Worm (Caenorhabditis elegans): Measurements from ENCODE around the gene Y38F1A.8.

Gene Y38F1A.8

DNA sequence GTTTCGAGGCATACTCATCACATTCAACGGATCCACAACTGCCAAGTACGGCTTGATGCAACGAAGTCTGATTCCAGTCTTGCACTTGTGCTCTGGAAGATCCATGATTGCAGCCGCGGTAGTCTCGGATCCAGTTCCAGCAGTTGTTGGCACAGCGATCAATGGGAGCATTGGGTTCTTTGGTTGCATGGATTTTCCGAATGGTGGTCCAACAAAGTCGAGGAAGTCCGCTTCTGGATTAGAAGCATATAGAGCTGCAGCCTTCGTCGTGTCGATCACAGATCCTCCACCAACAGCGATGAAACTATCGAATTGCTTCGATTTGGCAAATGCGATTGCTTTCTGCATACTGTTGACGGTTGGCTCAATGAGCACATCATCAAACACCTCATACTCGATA lies 5.3 kb downstream of the Y38F1A.8 start:
- peak; percentile 61 for TF ChIP-seq ama-1 (optimal IDR thresholded peaks at IDR 0.05)
- no peak for TF ChIP-seq nhr-67 (tag; optimal IDR thresholded peaks at IDR 0.05)

DNA sequence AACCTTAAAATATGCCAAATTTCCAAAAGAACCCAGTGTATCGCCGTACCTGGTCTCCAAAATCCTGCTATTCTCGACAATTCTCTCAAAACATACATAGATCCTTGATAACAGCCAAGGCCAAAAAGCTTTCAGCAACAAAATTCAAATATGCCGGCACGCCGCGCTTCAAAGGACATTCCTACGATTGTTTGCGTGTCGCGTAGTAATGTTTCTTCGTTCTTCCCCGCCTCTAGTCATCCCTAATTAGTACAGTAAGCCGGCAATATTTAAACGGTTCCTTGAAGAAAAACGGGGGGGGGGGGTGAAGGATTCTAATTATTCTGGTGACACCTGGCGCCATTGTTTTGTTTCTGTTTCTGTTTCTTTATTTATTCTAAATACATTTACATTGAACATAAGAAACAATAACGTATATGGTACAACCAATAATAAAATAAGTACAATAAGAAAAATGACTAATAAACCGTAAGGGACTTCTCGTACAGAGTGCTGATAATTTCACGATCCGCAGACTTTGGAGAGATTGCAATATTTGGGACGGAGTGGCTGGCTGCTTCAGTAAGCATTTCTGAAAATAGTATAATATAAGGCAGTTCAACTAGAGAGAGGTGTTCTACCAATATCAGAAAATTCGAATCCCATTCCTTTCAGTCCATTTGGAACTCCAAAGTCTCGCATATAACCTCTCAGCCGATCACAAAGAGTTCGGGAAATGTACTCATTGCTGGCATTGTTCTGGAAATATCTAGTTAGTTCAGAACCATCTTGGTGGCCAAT lies 6.5 kb downstream of the Y38F1A.8 start:
- TF ChIP-seq ceh-28 (tag; optimal IDR thresholded peaks at IDR 0.05) (no peak), nhr-43 (tag; optimal IDR thresholded peaks at IDR 0.05; ENCODE audit: poor library complexity, severe bottlenecking) (peak; percentile 39), daf-12 (tag; optimal IDR thresholded peaks at IDR 0.05) (no peak), sea-2 (GFP tag; optimal IDR thresholded peaks at IDR 0.05) (no peak), elt-3 (tag; optimal IDR thresholded peaks at IDR 0.05) (no peak), snpc-4 (tag; optimal IDR thresholded peaks at IDR 0.05) (no peak), ztf-4 (tag; optimal IDR thresholded peaks at IDR 0.05) (no peak), ceh-16 (tag; optimal IDR thresholded peaks at IDR 0.05) (no peak), elt-1 (tag; optimal IDR thresholded peaks at IDR 0.05) (no peak), fos-1 (tag; optimal IDR thresholded peaks at IDR 0.05) (no peak), elt-2 (tag; optimal IDR thresholded peaks at IDR 0.05) (peak; percentile 25), egl-5 (tag; optimal IDR thresholded peaks at IDR 0.05) (no peak), ama-1 (optimal IDR thresholded peaks at IDR 0.05) (peak; percentile 85), aly-2 (tag; optimal IDR thresholded peaks at IDR 0.05) (no peak)

DNA sequence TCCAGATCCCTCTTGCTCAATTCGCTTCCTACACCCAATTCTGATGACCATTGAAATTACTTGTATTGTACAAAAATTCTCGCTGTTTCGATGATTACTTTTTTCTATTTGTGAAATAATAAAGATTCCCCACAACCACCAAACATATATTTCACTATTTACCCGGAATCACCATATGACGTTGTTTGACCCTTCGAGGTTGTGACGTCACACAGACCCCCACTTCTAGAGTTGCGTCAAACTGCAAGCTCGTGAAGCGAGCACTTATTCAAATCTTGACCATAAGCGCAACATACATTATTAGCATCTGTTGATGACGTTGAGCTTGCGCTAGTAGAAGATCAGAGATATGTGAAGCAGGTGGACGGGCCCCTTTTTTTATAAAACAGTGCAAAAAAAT lies 7.7 kb downstream of the Y38F1A.8 start:
- TF ChIP-seq fos-1 (tag; optimal IDR thresholded peaks at IDR 0.05) (no peak), jun-1 (tag; optimal IDR thresholded peaks at IDR 0.05) (no peak), fkh-2 (tag; optimal IDR thresholded peaks at IDR 0.05) (no peak), lin-39 (tag; optimal IDR thresholded peaks at IDR 0.05) (no peak), ama-1 (optimal IDR thresholded peaks at IDR 0.05) (no peak), lin-15B (tag; optimal IDR thresholded peaks at IDR 0.05) (no peak), ceh-9 (tag; optimal IDR thresholded peaks at IDR 0.05) (no peak), ztf-4 (tag; optimal IDR thresholded peaks at IDR 0.05) (no peak), nhr-23 (tag; optimal IDR thresholded peaks at IDR 0.05) (no peak), mml-1 (tag; optimal IDR thresholded peaks at IDR 0.05) (no peak), R02D3.7 (tag; optimal IDR thresholded peaks at IDR 0.05) (no peak), aly-2 (tag; optimal IDR thresholded peaks at IDR 0.05) (no peak), nhr-77 (tag; optimal IDR thresholded peaks at IDR 0.05) (no peak), ceh-82 (tag; optimal IDR thresholded peaks at IDR 0.05) (no peak), pha-4 (tag; optimal IDR thresholded peaks at IDR 0.05) (no peak), egl-27 (tag; optimal IDR thresholded peaks at IDR 0.05) (no peak), nhr-25 (tag; optimal IDR thresholded peaks at IDR 0.05) (no peak), nhr-28 (tag; optimal IDR thresholded peaks at IDR 0.05) (no peak), elt-1 (tag; optimal IDR thresholded peaks at IDR 0.05) (no peak)

DNA sequence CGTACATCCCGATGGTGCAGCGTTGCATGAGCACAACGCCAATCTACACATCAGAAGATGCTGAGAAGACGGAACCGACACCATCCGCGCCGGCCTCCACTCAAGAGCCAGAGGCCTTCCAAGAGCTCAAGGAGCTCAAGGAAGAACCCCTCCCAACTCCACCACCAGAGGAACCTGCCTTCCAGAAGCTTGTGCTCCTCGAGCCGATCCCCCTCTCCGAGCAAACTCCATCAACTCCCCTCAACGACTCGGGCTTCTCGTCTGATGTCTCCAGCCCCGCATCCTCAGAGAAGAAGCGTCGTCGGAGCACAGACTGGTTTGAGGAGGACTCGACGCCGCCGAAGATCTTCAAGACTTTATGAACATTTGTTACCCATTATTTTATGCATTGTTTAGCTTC lies 8.5 kb downstream of the Y38F1A.8 start:
- TF ChIP-seq mml-1 (tag; optimal IDR thresholded peaks at IDR 0.05), result no peak
- no peak for TF ChIP-seq ZK546.5 (tag; optimal IDR thresholded peaks at IDR 0.05)
- no peak for TF ChIP-seq nhr-11 (tag; optimal IDR thresholded peaks at IDR 0.05)
- no peak for TF ChIP-seq nhr-23 (tag; optimal IDR thresholded peaks at IDR 0.05)
- TF ChIP-seq lin-39 (tag; optimal IDR thresholded peaks at IDR 0.05), result no peak
- TF ChIP-seq fos-1 (tag; optimal IDR thresholded peaks at IDR 0.05), result no peak
- TF ChIP-seq mdl-1 (tag; optimal IDR thresholded peaks at IDR 0.05), result no peak
- no peak for TF ChIP-seq sea-2 (GFP tag; optimal IDR thresholded peaks at IDR 0.05)
- TF ChIP-seq eor-1 (tag; optimal IDR thresholded peaks at IDR 0.05), result no peak
- no peak for TF ChIP-seq ama-1 (optimal IDR thresholded peaks at IDR 0.05)
- no peak for TF ChIP-seq R02D3.7 (tag; optimal IDR thresholded peaks at IDR 0.05)
- TF ChIP-seq egl-27 (tag; optimal IDR thresholded peaks at IDR 0.05), result no peak
- no peak for TF ChIP-seq nhr-237 (tag; optimal IDR thresholded peaks at IDR 0.05)
- no peak for TF ChIP-seq daf-12 (tag; optimal IDR thresholded peaks at IDR 0.05)
- no peak for TF ChIP-seq nhr-77 (tag; optimal IDR thresholded peaks at IDR 0.05)
- no peak for TF ChIP-seq fkh-2 (tag; optimal IDR thresholded peaks at IDR 0.05)

DNA sequence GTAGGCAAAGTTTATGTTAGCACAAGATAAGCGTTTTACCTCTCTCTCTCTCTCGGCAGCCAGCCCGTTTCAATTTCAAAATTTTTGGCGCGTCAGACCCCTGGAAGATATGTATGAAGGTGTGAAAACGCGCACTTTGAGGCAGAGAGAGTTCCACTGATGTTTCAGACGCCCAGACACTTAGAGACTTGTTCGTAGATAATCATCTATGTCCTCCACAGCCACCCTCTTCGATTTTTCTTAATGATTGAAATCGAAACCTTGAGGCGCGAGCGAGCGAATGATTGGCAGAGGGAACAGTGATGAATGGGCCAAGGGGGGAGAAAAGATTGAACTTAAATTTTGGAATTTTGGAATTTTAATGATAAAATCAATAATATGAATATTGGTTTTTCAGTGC lies 9.1 kb downstream of the Y38F1A.8 start:
- peak; percentile 62 for TF ChIP-seq nhr-25 (tag; optimal IDR thresholded peaks at IDR 0.05)
- peak; percentile 71 for TF ChIP-seq elt-1 (tag; optimal IDR thresholded peaks at IDR 0.05)
- TF ChIP-seq fkh-10 (GFP tag; optimal IDR thresholded peaks at IDR 0.05), result no peak
